Worm (Caenorhabditis elegans) whole organism, L2 larva: Measurements from ENCODE around the gene srd-36.

Source experiments
- F13H6.1 ChIP-seq: sonication (generic microtip); optimal IDR thresholded peaks from 2 replicates; lab custom pipeline; 2016; ENCODE audit warnings: missing genetic modification characterization, missing compliant biosample characterization
- R02D3.7 ChIP-seq: fragments of 150-350 bp; optimal IDR thresholded peaks from 2 replicates; lab custom pipeline; 2014; ENCODE audit warnings: missing biosample characterization, missing genetic modification characterization
- Y55F3AM.14 ChIP-seq: fragments of 200-800 bp; sonication (Bioruptor generic); optimal IDR thresholded peaks from 2 replicates; lab custom pipeline; 2018; ENCODE audit warnings: mild to moderate bottlenecking, missing genetic modification characterization, missing compliant biosample characterization
- ZK546.5 ChIP-seq: sonication (generic microtip); optimal IDR thresholded peaks from 2 replicates; lab custom pipeline; 2017; ENCODE audit warnings: missing biosample characterization, missing genetic modification characterization
- aly-2 ChIP-seq: fragments of 150-350 bp; optimal IDR thresholded peaks from 2 replicates; lab custom pipeline; 2014; ENCODE audit warnings: missing biosample characterization, missing genetic modification characterization
- ama-1 ChIP-seq: fragments of 150-350 bp; optimal IDR thresholded peaks from 2 replicates; lab custom pipeline; 2018; ENCODE audit warnings: inconsistent platforms
- blmp-1 ChIP-seq: sonication (generic microtip); optimal IDR thresholded peaks from 2 replicates; lab custom pipeline; 2017; ENCODE audit warnings: missing genetic modification characterization, mild to moderate bottlenecking, missing compliant biosample characterization, antibody characterized with exemption, moderate library complexity; ENCODE audit not compliant: insufficient read depth
- ceh-16 ChIP-seq: fragments of 150-350 bp; optimal IDR thresholded peaks from 2 replicates; lab custom pipeline; 2014; ENCODE audit warnings: missing biosample characterization, missing genetic modification characterization
- ceh-82 ChIP-seq: fragments of 150-350 bp; optimal IDR thresholded peaks from 2 replicates; lab custom pipeline; 2014; ENCODE audit warnings: missing biosample characterization, missing genetic modification characterization
- crh-2 ChIP-seq: sonication (generic microtip); optimal IDR thresholded peaks from 2 replicates; lab custom pipeline; 2017; ENCODE audit warnings: missing biosample characterization, missing genetic modification characterization
- dmd-4 ChIP-seq: sonication (generic microtip); optimal IDR thresholded peaks from 2 replicates; lab custom pipeline; 2017; ENCODE audit warnings: missing biosample characterization, missing genetic modification characterization
- elt-1 ChIP-seq: fragments of 150-350 bp; optimal IDR thresholded peaks from 2 replicates; lab custom pipeline; 2014; ENCODE audit warnings: missing biosample characterization, missing genetic modification characterization
- elt-3 ChIP-seq: sonication (generic microtip); optimal IDR thresholded peaks from 2 replicates; lab custom pipeline; 2017; ENCODE audit warnings: missing biosample characterization, missing genetic modification characterization
- fos-1 ChIP-seq: fragments of 150-350 bp; optimal IDR thresholded peaks from 2 replicates; lab custom pipeline; 2014; ENCODE audit warnings: missing biosample characterization, missing genetic modification characterization
- gmeb-1 ChIP-seq: fragments of 150-350 bp; optimal IDR thresholded peaks from 2 replicates; lab custom pipeline; 2014; ENCODE audit warnings: missing biosample characterization, missing genetic modification characterization
- mbf-1 ChIP-seq: sonication (generic microtip); optimal IDR thresholded peaks from 2 replicates; lab custom pipeline; 2017; ENCODE audit warnings: missing biosample characterization, missing genetic modification characterization
- mdl-1 ChIP-seq, 2 experiments: fragments of 150-350 bp in 1 of 2; sonication (generic microtip) in 1 of 2; optimal IDR thresholded peaks; 2 replicates each; lab custom pipeline; 2017; ENCODE audit warnings: missing biosample characterization in 2 of 2, missing genetic modification characterization in 2 of 2
- nhr-129 ChIP-seq: fragments of 150-350 bp; optimal IDR thresholded peaks from 2 replicates; lab custom pipeline; 2014; ENCODE audit warnings: missing biosample characterization, missing genetic modification characterization
- nhr-21 ChIP-seq: fragments of 150-350 bp; optimal IDR thresholded peaks from 2 replicates; lab custom pipeline; 2014; ENCODE audit warnings: missing biosample characterization, missing genetic modification characterization
- nhr-23 ChIP-seq: fragments of 150-350 bp; optimal IDR thresholded peaks from 2 replicates; lab custom pipeline; 2014; ENCODE audit warnings: missing biosample characterization, missing genetic modification reagents, missing genetic modification characterization
- nhr-25 ChIP-seq: fragments of 150-350 bp; sonication (generic microtip); optimal IDR thresholded peaks from 3 replicates; lab custom pipeline; 2014; ENCODE audit warnings: missing biosample characterization, missing genetic modification characterization
- nhr-6 ChIP-seq: fragments of 150-350 bp; optimal IDR thresholded peaks from 2 replicates; lab custom pipeline; 2014; ENCODE audit warnings: missing biosample characterization, missing genetic modification characterization
- sem-4 ChIP-seq: fragments of 150-350 bp; optimal IDR thresholded peaks from 2 replicates; lab custom pipeline; 2014; ENCODE audit warnings: missing biosample characterization, missing genetic modification reagents, missing genetic modification characterization
- skn-1 ChIP-seq: sonication (generic microtip); optimal IDR thresholded peaks from 2 replicates; lab custom pipeline; 2017; ENCODE audit warnings: missing biosample characterization, missing genetic modification characterization
- sma-3 ChIP-seq: sonication (generic microtip); optimal IDR thresholded peaks from 2 replicates; lab custom pipeline; 2016; ENCODE audit warnings: missing genetic modification reagents, missing genetic modification characterization, missing compliant biosample characterization
- sma-9 ChIP-seq, 2 experiments: fragments of 150-350 bp in 1 of 2; sonication (generic microtip) in 1 of 2; optimal IDR thresholded peaks; 2 replicates each; lab custom pipeline; 2014 to 2016; ENCODE audit warnings: missing genetic modification characterization in 2 of 2, mild to moderate bottlenecking in 1 of 2, missing biosample characterization in 1 of 2, missing compliant biosample characterization in 1 of 2, missing genetic modification reagents in 1 of 2, moderate library complexity in 1 of 2
- unc-39 ChIP-seq: fragments of 150-350 bp; optimal IDR thresholded peaks from 2 replicates; lab custom pipeline; 2014; ENCODE audit warnings: missing biosample characterization, missing genetic modification characterization
- unc-55 ChIP-seq: fragments of 150-350 bp; sonication (generic microtip); optimal IDR thresholded peaks from 3 replicates; lab custom pipeline; 2014; ENCODE audit warnings: missing biosample characterization, missing genetic modification reagents, missing genetic modification characterization
- unc-62 ChIP-seq: fragments of 150-350 bp; optimal IDR thresholded peaks from 2 replicates; lab custom pipeline; 2014; ENCODE audit warnings: missing biosample characterization, missing genetic modification reagents, missing genetic modification characterization
- zag-1 ChIP-seq: fragments of 150-350 bp; optimal IDR thresholded peaks from 2 replicates; lab custom pipeline; 2014; ENCODE audit warnings: missing biosample characterization, missing genetic modification characterization
- ztf-1 ChIP-seq: fragments of 200-800 bp; sonication (Bioruptor generic); conservative IDR thresholded peaks from 2 replicates; pipeline ENCODE4 v1.3.6; 2022; ENCODE audit warnings: missing genetic modification characterization, missing compliant biosample characterization
- ztf-11 ChIP-seq: sonication (generic microtip); optimal IDR thresholded peaks from 2 replicates; lab custom pipeline; 2017; ENCODE audit warnings: missing biosample characterization, missing genetic modification characterization
- ztf-4 ChIP-seq: fragments of 150-350 bp; optimal IDR thresholded peaks from 2 replicates; lab custom pipeline; 2014; ENCODE audit warnings: missing biosample characterization, missing genetic modification characterization

Gene srd-36

ce11 chrX:13251354-13251843 is 43.2 kb downstream of the srd-36 start (continued):
- TF ChIP-seq nhr-25 (tag; lab: Kevin White, UChicago) (peak; percentile 77), nhr-6 (peak; percentile 67), sem-4 (tag; lab: Kevin White, UChicago) (peak; percentile 75), ZK546.5 (tag; lab: Kevin White, UChicago) (no peak), zag-1 (tag; lab: Kevin White, UChicago) (peak; percentile 44), unc-55 (GFP tag; lab: Kevin White, UChicago) (peak; percentile 37)

ce11 chrX:13250163-13250562 is 44.4 kb downstream of the srd-36 start:
- TF ChIP-seq ztf-11 (tag; lab: Kevin White, UChicago) (no peak), R02D3.7 (tag; lab: Kevin White, UChicago) (no peak), F13H6.1 (tag; lab: Kevin White, UChicago) (peak; percentile 76), crh-2 (tag; lab: Kevin White, UChicago) (peak; percentile 71), sma-9 (GFP tag; optimal IDR thresholded peaks at IDR 0.05; lab: Kevin White, UChicago) (peak; percentile 85), sma-9 (tag; optimal IDR thresholded peaks at IDR 0.05; lab: Kevin White, UChicago) (no peak), nhr-25 (tag; lab: Kevin White, UChicago) (peak; percentile 79), gmeb-1 (tag; lab: Kevin White, UChicago) (peak; percentile 61), aly-2 (tag; lab: Kevin White, UChicago) (no peak), Y55F3AM.14 (GFP tag; lab: Kevin White, UChicago) (peak; percentile 36), nhr-21 (tag; lab: Kevin White, UChicago) (peak; percentile 6), unc-39 (tag; lab: Kevin White, UChicago) (no peak), fos-1 (tag; lab: Kevin White, UChicago) (peak; percentile 54), blmp-1 (tag; lab: Kevin White, UChicago) (peak; percentile 70), sem-4 (tag; lab: Kevin White, UChicago) (peak; percentile 14), nhr-129 (peak; percentile 66), ceh-16 (tag; lab: Kevin White, UChicago) (no peak), ztf-4 (no peak), mdl-1 (tag; optimal IDR thresholded peaks at IDR 0.05; lab: Kevin White, UChicago) (peak; percentile 40 to 69), sma-3 (peak; percentile 70)

- TF ChIP-seq unc-62 (GFP tag; lab: Kevin White, UChicago) = no peak
- no peak for TF ChIP-seq ceh-82
- no peak for TF ChIP-seq skn-1
- TF ChIP-seq elt-3 (tag; lab: Kevin White, UChicago) = no peak
- no peak for TF ChIP-seq zag-1 (tag; lab: Kevin White, UChicago)
- no peak for TF ChIP-seq mbf-1 (tag; lab: Kevin White, UChicago)
- TF ChIP-seq nhr-23 = no peak
- no peak for TF ChIP-seq ama-1 (lab: Kevin White, UChicago)
- TF ChIP-seq dmd-4 (tag; lab: Kevin White, UChicago) = no peak
Measured at ce11 chrX:13249102-13249501, 45.5 kb downstream of the srd-36 start.

ce11 chrX:13248265-13248664 is 46.3 kb downstream of the srd-36 start, which contains the start of gene K08H2.7:
Gene K08H2.7, minus strand, starts transcription at chrX:13248437.
- TF ChIP-seq nhr-25 (tag; lab: Kevin White, UChicago) (peak; percentile 55), ama-1 (lab: Kevin White, UChicago) (no peak), elt-1 (tag; lab: Kevin White, UChicago) (peak; percentile 91), sma-9 (GFP tag; optimal IDR thresholded peaks at IDR 0.05; lab: Kevin White, UChicago) (peak; percentile 81), sma-9 (tag; optimal IDR thresholded peaks at IDR 0.05; lab: Kevin White, UChicago) (no peak), nhr-21 (tag; lab: Kevin White, UChicago) (no peak), nhr-23 (peak; percentile 43), ceh-16 (tag; lab: Kevin White, UChicago) (peak; percentile 23)

- TF ChIP-seq ztf-1 (GFP tag; lab: Robert Waterston, UW) (no peak), ama-1 (lab: Kevin White, UChicago) (no peak), fos-1 (tag; lab: Kevin White, UChicago) (peak; percentile 26), elt-1 (tag; lab: Kevin White, UChicago) (no peak), elt-3 (tag; lab: Kevin White, UChicago) (no peak), sma-9 (GFP tag; optimal IDR thresholded peaks at IDR 0.05; lab: Kevin White, UChicago) (peak; percentile 44), sma-9 (tag; optimal IDR thresholded peaks at IDR 0.05; lab: Kevin White, UChicago) (no peak), unc-55 (GFP tag; lab: Kevin White, UChicago) (no peak), aly-2 (tag; lab: Kevin White, UChicago) (no peak), gmeb-1 (tag; lab: Kevin White, UChicago) (peak; percentile 14)
Measured at ce11 chrX:13247614-13248013, 47.0 kb downstream of the srd-36 start.
